Fruit fly (Drosophila melanogaster) whole organism, prepupa: ENCODE results near the gene CG43938.

ENCODE experiments used
- CG11762 ChIP-seq: fragments of 200-800 bp; sonication (Bioruptor generic); optimal IDR thresholded peaks from 3 replicates; lab custom pipeline; 2016; ENCODE audit warnings: missing biosample characterization, missing genetic modification characterization; ENCODE audit not compliant: insufficient read depth
- CG1621 ChIP-seq: fragments of 200-800 bp; sonication (Bioruptor generic); optimal IDR thresholded peaks from 3 replicates; lab custom pipeline; 2018; ENCODE audit warnings: missing biosample characterization, mild to moderate bottlenecking, missing genetic modification characterization
- CG3032 ChIP-seq: fragments of 200-800 bp; optimal IDR thresholded peaks from 2 replicates; lab custom pipeline; 2019; ENCODE audit warnings: missing biosample characterization, mild to moderate bottlenecking, missing genetic modification characterization, moderate library complexity
- CG34406 ChIP-seq: fragments of 200-800 bp; sonication (Bioruptor generic); optimal IDR thresholded peaks from 3 replicates; lab custom pipeline; 2016; ENCODE audit warnings: missing biosample characterization, missing genetic modification characterization
- CG6792 ChIP-seq: fragments of 200-800 bp; sonication (Bioruptor generic); optimal IDR thresholded peaks from 3 replicates; lab custom pipeline; 2016; ENCODE audit warnings: missing biosample characterization, missing genetic modification characterization
- CG6854 ChIP-seq: fragments of 200-800 bp; sonication (Bioruptor generic); optimal IDR thresholded peaks from 2 replicates; lab custom pipeline; 2017; ENCODE audit warnings: missing biosample characterization, mild to moderate bottlenecking, missing genetic modification characterization
- Ets21C ChIP-seq: fragments of 200-800 bp; sonication (Bioruptor generic); optimal IDR thresholded peaks from 3 replicates; lab custom pipeline; 2016; ENCODE audit warnings: missing biosample characterization, missing genetic modification characterization
- Lpt ChIP-seq: fragments of 200-800 bp; sonication (Bioruptor generic); optimal IDR thresholded peaks from 3 replicates; lab custom pipeline; 2016; ENCODE audit warnings: missing biosample characterization, missing genetic modification characterization
- Met ChIP-seq: fragments of 200-800 bp; sonication (Bioruptor generic); optimal IDR thresholded peaks from 3 replicates; lab custom pipeline; 2016; ENCODE audit warnings: missing biosample characterization, missing genetic modification characterization
- dac ChIP-seq: fragments of 200-800 bp; sonication (Bioruptor generic); optimal IDR thresholded peaks from 2 replicates; lab custom pipeline; 2017; ENCODE audit warnings: missing biosample characterization, mild to moderate bottlenecking, missing genetic modification characterization
- fkh ChIP-seq: fragments of 200-800 bp; sonication (Bioruptor generic); optimal IDR thresholded peaks from 3 replicates; lab custom pipeline; 2017; ENCODE audit warnings: missing biosample characterization, mild to moderate bottlenecking, missing genetic modification characterization, moderate library complexity
- svp ChIP-seq: fragments of 200-800 bp; sonication (Bioruptor generic); peaks from one replicate; lab custom pipeline; 2016; ENCODE audit warnings: missing biosample characterization, missing genetic modification characterization
- topi ChIP-seq: fragments of 200-800 bp; sonication (Bioruptor generic); optimal IDR thresholded peaks from 3 replicates; lab custom pipeline; 2016; ENCODE audit warnings: missing biosample characterization, missing genetic modification characterization
- vri ChIP-seq: fragments of 200-800 bp; sonication (Bioruptor generic); optimal IDR thresholded peaks from 3 replicates; lab custom pipeline; 2016; ENCODE audit warnings: missing biosample characterization, mild to moderate bottlenecking, missing genetic modification characterization

- no peak for TF ChIP-seq dac
- TF ChIP-seq Met (GFP tag; lab: Kevin White, UChicago), result no peak
- TF ChIP-seq CG6854, result no peak
- TF ChIP-seq CG6792 (GFP tag; lab: Kevin White, UChicago), result no peak
- no peak for TF ChIP-seq vri
- TF ChIP-seq CG34406, result no peak
- TF ChIP-seq topi (GFP tag; lab: Kevin White, UChicago), result no peak
- no peak for TF ChIP-seq Lpt (GFP tag; lab: Kevin White, UChicago)
- no peak for TF ChIP-seq CG3032
- no peak for TF ChIP-seq svp
- TF ChIP-seq fkh (GFP tag; lab: Kevin White, UChicago), result no peak
- no peak for TF ChIP-seq CG11762 (GFP tag; lab: Kevin White, UChicago)
- no peak for TF ChIP-seq Ets21C (GFP tag; lab: Kevin White, UChicago)
- no peak for TF ChIP-seq CG1621 (tag; lab: Kevin White, UChicago)
Measured at dm6 chr3L:21121353-21121752, at the start of gene CG43938.
